Worm (Caenorhabditis elegans) whole organism, L3 larva: ENCODE results near the gene ZK792.1.

Experiments used
- R02D3.7 ChIP-seq: fragments of 150-350 bp; optimal IDR thresholded peaks from 2 replicates; lab custom pipeline; 2014; ENCODE audit warnings: missing biosample characterization, missing genetic modification characterization
- ama-1 ChIP-seq: fragments of 150-350 bp; optimal IDR thresholded peaks from 2 replicates; lab custom pipeline; 2018
- ceh-16 ChIP-seq: sonication (generic microtip); optimal IDR thresholded peaks from 2 replicates; lab custom pipeline; 2017; ENCODE audit warnings: missing biosample characterization, missing genetic modification characterization
- ceh-28 ChIP-seq: fragments of 150-350 bp; optimal IDR thresholded peaks from 2 replicates; lab custom pipeline; 2014; ENCODE audit warnings: missing biosample characterization, missing genetic modification reagents, missing genetic modification characterization
- ceh-82 ChIP-seq: fragments of 150-350 bp; optimal IDR thresholded peaks from 2 replicates; lab custom pipeline; 2014; ENCODE audit warnings: missing biosample characterization, missing genetic modification characterization
- ceh-9 ChIP-seq: sonication (generic microtip); optimal IDR thresholded peaks from 2 replicates; lab custom pipeline; 2018; ENCODE audit warnings: missing biosample characterization, missing genetic modification characterization
- egl-27 ChIP-seq: sonication (generic microtip); optimal IDR thresholded peaks from 4 replicates; lab custom pipeline; 2017; ENCODE audit warnings: missing biosample characterization, missing genetic modification reagents, missing genetic modification characterization
- elt-1 ChIP-seq: fragments of 150-350 bp; optimal IDR thresholded peaks from 2 replicates; lab custom pipeline; 2014; ENCODE audit warnings: missing biosample characterization, missing genetic modification characterization
- elt-2 ChIP-seq: sonication (generic microtip); optimal IDR thresholded peaks from 2 replicates; lab custom pipeline; 2016; ENCODE audit warnings: missing genetic modification reagents, mild to moderate bottlenecking, missing genetic modification characterization, missing compliant biosample characterization
- elt-3 ChIP-seq, 3 experiments: fragments of 150-350 bp in 1 of 3; sonication (generic microtip) in 2 of 3; optimal IDR thresholded peaks; 2 replicates in 2 of 3; 4 replicates in 1 of 3; lab custom pipeline; 2014 to 2017; ENCODE audit warnings: missing biosample characterization in 3 of 3, missing genetic modification characterization in 3 of 3
- eor-1 ChIP-seq, 2 experiments: fragments of 150-350 bp; optimal IDR thresholded peaks; 2 replicates each; lab custom pipeline; 2014 to 2018; ENCODE audit warnings: missing biosample characterization in 2 of 2, missing genetic modification characterization in 2 of 2
- fkh-10 ChIP-seq: sonication (generic microtip); optimal IDR thresholded peaks from 2 replicates; lab custom pipeline; 2017; ENCODE audit warnings: missing biosample characterization, missing genetic modification reagents, missing genetic modification characterization
- fkh-2 ChIP-seq: fragments of 150-350 bp; optimal IDR thresholded peaks from 2 replicates; lab custom pipeline; 2014; ENCODE audit warnings: missing biosample characterization, missing genetic modification reagents, missing genetic modification characterization
- fos-1 ChIP-seq: fragments of 150-350 bp; optimal IDR thresholded peaks from 2 replicates; lab custom pipeline; 2014; ENCODE audit warnings: missing biosample characterization, missing genetic modification characterization
- hmg-11 ChIP-seq: sonication (generic microtip); optimal IDR thresholded peaks from 2 replicates; lab custom pipeline; 2016; ENCODE audit warnings: missing genetic modification characterization, missing compliant biosample characterization
- lin-15B ChIP-seq: fragments of 150-350 bp; optimal IDR thresholded peaks from 2 replicates; lab custom pipeline; 2014; ENCODE audit warnings: missing biosample characterization, missing genetic modification characterization
- mdl-1 ChIP-seq: fragments of 150-350 bp; optimal IDR thresholded peaks from 2 replicates; lab custom pipeline; 2014; ENCODE audit warnings: missing biosample characterization, missing genetic modification characterization
- mml-1 ChIP-seq: fragments of 150-350 bp; sonication (generic microtip); optimal IDR thresholded peaks from 3 replicates; lab custom pipeline; 2014; ENCODE audit warnings: missing biosample characterization, missing genetic modification characterization
- nfya-1 ChIP-seq: sonication (generic microtip); optimal IDR thresholded peaks from 2 replicates; lab custom pipeline; 2017; ENCODE audit warnings: missing genetic modification characterization, mild to moderate bottlenecking, missing compliant biosample characterization, antibody characterized with exemption, moderate library complexity; ENCODE audit not compliant: insufficient read depth
- nhr-23 ChIP-seq: fragments of 150-350 bp; optimal IDR thresholded peaks from 2 replicates; lab custom pipeline; 2014; ENCODE audit warnings: missing biosample characterization, missing genetic modification reagents, missing genetic modification characterization
- nhr-237 ChIP-seq: fragments of 150-350 bp; optimal IDR thresholded peaks from 2 replicates; lab custom pipeline; 2014; ENCODE audit warnings: missing biosample characterization, missing genetic modification characterization
- nhr-25 ChIP-seq: sonication (generic microtip); optimal IDR thresholded peaks from 2 replicates; lab custom pipeline; 2017; ENCODE audit warnings: missing biosample characterization, missing genetic modification characterization
- nhr-28 ChIP-seq: fragments of 150-350 bp; optimal IDR thresholded peaks from 2 replicates; lab custom pipeline; 2014; ENCODE audit warnings: missing biosample characterization, missing genetic modification characterization
- nhr-43 ChIP-seq: sonication (generic microtip); optimal IDR thresholded peaks from 2 replicates; lab custom pipeline; 2016; ENCODE audit warnings: mild to moderate bottlenecking, missing genetic modification characterization, missing compliant biosample characterization; ENCODE audit not compliant: poor library complexity, severe bottlenecking
- nhr-67 ChIP-seq: fragments of 150-350 bp; optimal IDR thresholded peaks from 2 replicates; lab custom pipeline; 2014; ENCODE audit warnings: missing biosample characterization, missing genetic modification characterization
- nhr-77 ChIP-seq: fragments of 150-350 bp; optimal IDR thresholded peaks from 2 replicates; lab custom pipeline; 2014; ENCODE audit warnings: missing biosample characterization, missing genetic modification characterization
- pha-4 ChIP-seq: fragments of 150-350 bp; optimal IDR thresholded peaks from 2 replicates; lab custom pipeline; 2014; ENCODE audit warnings: missing biosample characterization, missing genetic modification reagents, missing genetic modification characterization
- pqm-1 ChIP-seq: fragments of 150-350 bp; optimal IDR thresholded peaks from 2 replicates; lab custom pipeline; 2017; ENCODE audit warnings: missing biosample characterization, missing genetic modification characterization, inconsistent platforms
- sea-2 ChIP-seq: fragments of 150-350 bp; sonication (generic microtip); optimal IDR thresholded peaks from 4 replicates; lab custom pipeline; 2014; ENCODE audit warnings: missing biosample characterization, missing genetic modification reagents, missing genetic modification characterization
- skn-1 ChIP-seq: fragments of 150-350 bp; optimal IDR thresholded peaks from 2 replicates; lab custom pipeline; 2014; ENCODE audit warnings: missing biosample characterization, missing genetic modification characterization
- tbx-2 ChIP-seq: sonication (generic microtip); optimal IDR thresholded peaks from 2 replicates; lab custom pipeline; 2016; ENCODE audit warnings: mild to moderate bottlenecking, missing genetic modification characterization, missing compliant biosample characterization
- unc-39 ChIP-seq: sonication (generic microtip); optimal IDR thresholded peaks from 4 replicates; lab custom pipeline; 2017; ENCODE audit warnings: missing biosample characterization, missing genetic modification characterization
- zag-1 ChIP-seq: fragments of 150-350 bp; optimal IDR thresholded peaks from 2 replicates; lab custom pipeline; 2014; ENCODE audit warnings: missing biosample characterization, missing genetic modification characterization
- ztf-11 ChIP-seq: fragments of 150-350 bp; optimal IDR thresholded peaks from 2 replicates; lab custom pipeline; 2014; ENCODE audit warnings: missing biosample characterization, missing genetic modification characterization
- ztf-4 ChIP-seq: fragments of 150-350 bp; optimal IDR thresholded peaks from 2 replicates; lab custom pipeline; 2014; ENCODE audit warnings: missing biosample characterization, missing genetic modification characterization

The ZK792.1 gene

DNA sequence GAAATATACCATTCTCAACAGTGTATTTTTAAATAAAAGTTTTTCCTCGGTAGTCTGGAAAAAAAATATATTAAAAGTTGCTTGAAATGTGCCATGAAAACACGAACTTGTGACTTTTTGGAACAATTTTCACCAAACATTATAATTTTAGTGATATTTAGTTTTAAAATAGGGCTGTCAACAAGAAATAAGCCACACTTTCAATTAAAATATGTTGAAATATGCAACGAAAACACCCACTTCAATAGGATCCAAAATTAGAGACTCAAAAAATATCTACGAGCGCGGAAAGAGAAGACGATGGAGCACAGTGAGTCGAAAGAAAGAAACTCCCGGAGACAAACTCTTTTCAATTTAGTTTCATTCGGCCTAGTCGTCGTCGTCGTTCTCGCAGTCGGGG is 33.8 kb downstream of the ZK792.1 start, which contains the start of gene ZK792.12:
TSS of gene ZK792.12 (plus strand) at position 301 of the 400 bp plus-strand sequence.
- no peak for TF ChIP-seq R02D3.7 (tag; lab: Kevin White, UChicago)
- no peak for TF ChIP-seq egl-27 (tag; lab: Kevin White, UChicago)
- no peak for TF ChIP-seq nhr-25 (tag; lab: Kevin White, UChicago)
- no peak for TF ChIP-seq elt-2 (tag; lab: Kevin White, UChicago)
- TF ChIP-seq ceh-9 (tag; lab: Kevin White, UChicago): no peak
- no peak for TF ChIP-seq ztf-4
- no peak for TF ChIP-seq sea-2 (GFP tag; lab: Kevin White, UChicago)
- no peak for TF ChIP-seq nhr-28 (tag; lab: Kevin White, UChicago)
- TF ChIP-seq unc-39 (tag; lab: Kevin White, UChicago): no peak
- TF ChIP-seq ceh-82 (tag; lab: Kevin White, UChicago): no peak
- no peak for TF ChIP-seq nhr-67 (tag; lab: Kevin White, UChicago)
- TF ChIP-seq fos-1 (tag; lab: Kevin White, UChicago): no peak
- TF ChIP-seq ama-1 (lab: Kevin White, UChicago): no peak
- no peak for TF ChIP-seq skn-1 (tag; lab: Kevin White, UChicago)
- TF ChIP-seq fkh-10: no peak
- TF ChIP-seq pha-4 (tag; lab: Kevin White, UChicago): no peak
- no peak for TF ChIP-seq hmg-11
- no peak for TF ChIP-seq nhr-77 (tag; lab: Kevin White, UChicago)
- TF ChIP-seq zag-1 (tag; lab: Kevin White, UChicago): no peak

DNA sequence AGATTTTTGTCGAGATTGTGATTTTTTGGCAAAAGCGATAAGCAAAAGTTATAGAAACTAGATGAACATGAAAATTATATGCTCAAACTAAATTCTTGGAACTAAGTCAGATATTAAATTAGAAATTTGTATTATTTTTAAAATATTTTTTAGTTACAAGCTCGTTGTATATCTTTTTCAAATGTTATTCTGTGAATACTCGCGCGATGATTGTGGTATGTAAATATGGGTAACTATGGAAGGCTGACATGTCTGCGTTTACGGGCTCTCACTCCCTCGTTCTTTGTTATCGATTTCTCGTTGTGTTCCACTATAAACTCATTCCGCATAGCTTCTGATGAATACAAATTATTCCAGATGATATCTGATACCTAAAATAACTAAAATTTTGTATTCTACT is 34.5 kb downstream of the ZK792.1 start, which contains the start of gene ZK792.7:
TSS of gene ZK792.7 (plus strand) at position 301 of the 400 bp plus-strand sequence.
- TF ChIP-seq mdl-1 (tag; lab: Kevin White, UChicago) (no peak), mml-1 (tag; lab: Kevin White, UChicago) (no peak), ceh-82 (tag; lab: Kevin White, UChicago) (no peak), elt-3 (tag; optimal IDR thresholded peaks at IDR 0.05; lab: Kevin White, UChicago) (no peak), ceh-28 (tag; lab: Kevin White, UChicago) (no peak), nfya-1 (no peak), elt-1 (tag; lab: Kevin White, UChicago) (no peak), R02D3.7 (tag; lab: Kevin White, UChicago) (no peak), ztf-4 (no peak)

- TF ChIP-seq skn-1 (tag; lab: Kevin White, UChicago): no peak
- no peak for TF ChIP-seq eor-1 (tag; optimal IDR thresholded peaks at IDR 0.05; lab: Kevin White, UChicago)
- TF ChIP-seq R02D3.7 (tag; lab: Kevin White, UChicago): no peak
- peak; percentile 6 for TF ChIP-seq nhr-23
- no peak for TF ChIP-seq pha-4 (tag; lab: Kevin White, UChicago)
Observed at ce11 chrIV:11695634-11696033, 36.0 kb downstream of the ZK792.1 start.

ce11 chrIV:11697514-11697913 is 37.9 kb downstream of the ZK792.1 start:
- no peak for TF ChIP-seq ceh-28 (tag; lab: Kevin White, UChicago)
- no peak for TF ChIP-seq elt-1 (tag; lab: Kevin White, UChicago)
- TF ChIP-seq pqm-1: no peak
- no peak for TF ChIP-seq elt-2 (tag; lab: Kevin White, UChicago)
- TF ChIP-seq eor-1 (tag; optimal IDR thresholded peaks at IDR 0.05; lab: Kevin White, UChicago): no peak
- TF ChIP-seq nhr-237: no peak
- no peak for TF ChIP-seq fkh-2 (tag; lab: Kevin White, UChicago)

- TF ChIP-seq nhr-23 (peak; percentile 89), elt-3 (tag; optimal IDR thresholded peaks at IDR 0.05; lab: Kevin White, UChicago) (peak in 1 of 3 experiments; percentile 75), tbx-2 (no peak), nhr-25 (tag; lab: Kevin White, UChicago) (peak; percentile 77), nhr-43 (peak; percentile 50), fkh-10 (no peak), pqm-1 (no peak), lin-15B (no peak), nhr-67 (tag; lab: Kevin White, UChicago) (no peak)
Observed at ce11 chrIV:11700100-11700499, 40.5 kb downstream of the ZK792.1 start.

DNA sequence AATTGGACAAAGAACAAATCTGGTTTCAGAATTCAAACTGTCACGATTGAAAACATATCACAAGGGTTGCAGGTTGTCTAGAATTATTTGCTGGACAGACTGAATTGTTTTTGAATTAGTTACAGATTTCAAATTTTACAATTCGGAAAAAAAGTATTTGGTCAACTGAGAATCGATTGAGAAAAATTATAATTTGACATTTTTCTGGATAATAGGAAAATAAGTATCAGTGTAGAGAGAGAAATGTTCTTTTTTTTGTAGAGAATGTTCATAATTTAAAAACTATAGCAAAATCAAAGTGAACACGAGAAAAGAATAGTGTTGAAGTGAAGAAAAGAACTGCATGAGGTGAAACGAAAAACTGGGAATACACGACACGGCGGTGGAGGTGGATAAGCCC is 41.1 kb downstream of the ZK792.1 start, which contains the start of gene dpy-20:
TSS of gene dpy-20 (minus strand) at position 101 of the 400 bp plus-strand sequence.
- TF ChIP-seq ztf-11 (no peak), ceh-16 (tag; lab: Kevin White, UChicago) (no peak), elt-1 (tag; lab: Kevin White, UChicago) (no peak), nhr-25 (tag; lab: Kevin White, UChicago) (peak; percentile 24), pqm-1 (no peak)
